Worm (Caenorhabditis elegans): ENCODE results near the gene F13B12.6.

F13B12.6 gene

ce11 chrIV:10443510-10443909, 25.8 kb upstream of the F13B12.6 start, which contains the start of gene F13B12.7:
TSS of gene F13B12.7 (plus strand) at chrIV:10443810.
- TF ChIP-seq mdl-1 (tag; optimal IDR thresholded peaks at IDR 0.05) (no peak), pqm-1 (tag; optimal IDR thresholded peaks at IDR 0.05) (no peak), nhr-67 (tag; optimal IDR thresholded peaks at IDR 0.05) (no peak), ceh-16 (tag; optimal IDR thresholded peaks at IDR 0.05) (no peak), R02D3.7 (tag; optimal IDR thresholded peaks at IDR 0.05) (no peak), nhr-23 (tag; optimal IDR thresholded peaks at IDR 0.05) (no peak), fkh-2 (tag; optimal IDR thresholded peaks at IDR 0.05) (no peak), nhr-76 (tag; optimal IDR thresholded peaks at IDR 0.05) (no peak), ztf-11 (tag; optimal IDR thresholded peaks at IDR 0.05) (no peak), nhr-77 (tag; optimal IDR thresholded peaks at IDR 0.05) (no peak), ceh-28 (tag; optimal IDR thresholded peaks at IDR 0.05) (no peak), fos-1 (tag; optimal IDR thresholded peaks at IDR 0.05) (no peak)

- no peak for TF ChIP-seq nhr-67 (tag; optimal IDR thresholded peaks at IDR 0.05)
- TF ChIP-seq ceh-28 (tag; optimal IDR thresholded peaks at IDR 0.05) = no peak
Measured at ce11 chrIV:10442904-10443303, 25.2 kb upstream of the F13B12.6 start.

- no peak for TF ChIP-seq eor-1 (tag; optimal IDR thresholded peaks at IDR 0.05)
- peak; percentile 90 for TF ChIP-seq pqm-1 (tag; optimal IDR thresholded peaks at IDR 0.05)
- TF ChIP-seq elt-2 (tag; optimal IDR thresholded peaks at IDR 0.05) = peak; percentile 90
- no peak for TF ChIP-seq fkh-2 (tag; optimal IDR thresholded peaks at IDR 0.05)
- TF ChIP-seq pha-4 (tag; optimal IDR thresholded peaks at IDR 0.05) = peak; percentile 15
- TF ChIP-seq snpc-4 (tag; optimal IDR thresholded peaks at IDR 0.05) = no peak
Measured at ce11 chrIV:10438901-10439300, 21.2 kb upstream of the F13B12.6 start, which contains the start of gene F13B12.3. TSS of gene F13B12.3 (plus strand) at chrIV:10439123.

- TF ChIP-seq elt-2 (tag; optimal IDR thresholded peaks at IDR 0.05) (no peak), fos-1 (tag; optimal IDR thresholded peaks at IDR 0.05) (no peak), nhr-77 (tag; optimal IDR thresholded peaks at IDR 0.05) (no peak), hmg-11 (tag; optimal IDR thresholded peaks at IDR 0.05) (no peak), nhr-23 (tag; optimal IDR thresholded peaks at IDR 0.05) (no peak), nhr-12 (tag; optimal IDR thresholded peaks at IDR 0.05) (no peak), ceh-16 (tag; optimal IDR thresholded peaks at IDR 0.05) (no peak), mml-1 (tag; optimal IDR thresholded peaks at IDR 0.05) (no peak), egl-27 (tag; optimal IDR thresholded peaks at IDR 0.05) (no peak), nhr-237 (tag; optimal IDR thresholded peaks at IDR 0.05) (no peak), fkh-10 (GFP tag; optimal IDR thresholded peaks at IDR 0.05) (no peak), nhr-25 (tag; optimal IDR thresholded peaks at IDR 0.05) (no peak), sea-2 (GFP tag; optimal IDR thresholded peaks at IDR 0.05) (no peak), nhr-67 (tag; optimal IDR thresholded peaks at IDR 0.05) (no peak), ztf-11 (tag; optimal IDR thresholded peaks at IDR 0.05) (no peak), unc-39 (tag; optimal IDR thresholded peaks at IDR 0.05) (no peak)
Measured at ce11 chrIV:10437114-10437513, 19.4 kb upstream of the F13B12.6 start.

- no peak for TF ChIP-seq nhr-23 (tag; optimal IDR thresholded peaks at IDR 0.05)
Measured at ce11 chrIV:10436401-10436800, 18.7 kb upstream of the F13B12.6 start, which contains the start of gene ins-1. TSS of gene ins-1 (plus strand) at chrIV:10436701.

- TF ChIP-seq nhr-25 (tag; optimal IDR thresholded peaks at IDR 0.05) (no peak), lin-39 (tag; optimal IDR thresholded peaks at IDR 0.05) (no peak), mml-1 (tag; optimal IDR thresholded peaks at IDR 0.05) (no peak), mdl-1 (tag; optimal IDR thresholded peaks at IDR 0.05) (no peak), eor-1 (tag; optimal IDR thresholded peaks at IDR 0.05) (no peak), unc-39 (tag; optimal IDR thresholded peaks at IDR 0.05) (no peak)
Measured at ce11 chrIV:10430507-10430906, 12.8 kb upstream of the F13B12.6 start.

ce11 chrIV:10429129-10429528, 11.4 kb upstream of the F13B12.6 start, which contains the start of gene F13B12.2:
TSS of gene F13B12.2 (minus strand) at chrIV:10429130.
- TF ChIP-seq elt-2 (tag; optimal IDR thresholded peaks at IDR 0.05) = peak; percentile 34
- peak; percentile 17 for TF ChIP-seq pqm-1 (tag; optimal IDR thresholded peaks at IDR 0.05)
- no peak for TF ChIP-seq ceh-9 (tag; optimal IDR thresholded peaks at IDR 0.05)
- TF ChIP-seq tbx-2 (tag; optimal IDR thresholded peaks at IDR 0.05) = no peak
- no peak for TF ChIP-seq ceh-16 (tag; optimal IDR thresholded peaks at IDR 0.05)
- no peak for TF ChIP-seq nhr-28 (tag; optimal IDR thresholded peaks at IDR 0.05)

Data from whole organism, L3 larva.